Fruit fly (Drosophila melanogaster) whole organism, embryonic: Measurements from ENCODE around the gene lili.
A peak's percentile ranks its signal among the peaks of the same experiment; 100 is the strongest.

Experiments
- BtbVII ChIP-seq: fragments of 200-800 bp; sonication (Bioruptor generic); optimal IDR thresholded peaks from 3 replicates; lab custom pipeline; 2017; ENCODE audit warnings: missing biosample characterization, mild to moderate bottlenecking, missing genetic modification characterization
- CG10147 ChIP-seq: fragments of 200-800 bp; sonication (Bioruptor generic); optimal IDR thresholded peaks from 2 replicates; lab custom pipeline; 2019; ENCODE audit warnings: missing biosample characterization, mild to moderate bottlenecking, missing genetic modification characterization, moderate library complexity
- CG10267 ChIP-seq: fragments of 200-800 bp; sonication (Bioruptor generic); optimal IDR thresholded peaks from 2 replicates; lab custom pipeline; 2018; ENCODE audit warnings: missing biosample characterization, mild to moderate bottlenecking, missing genetic modification characterization, moderate library complexity
- CG10274 ChIP-seq: fragments of 200-800 bp; sonication (Bioruptor generic); optimal IDR thresholded peaks from 3 replicates; lab custom pipeline; 2017; ENCODE audit warnings: missing biosample characterization, mild to moderate bottlenecking, missing genetic modification characterization
- CG12236 ChIP-seq: fragments of 200-800 bp; sonication (Bioruptor generic); optimal IDR thresholded peaks from 2 replicates; lab custom pipeline; 2016; ENCODE audit warnings: missing biosample characterization, missing genetic modification characterization
- CG12659 ChIP-seq: fragments of 200-800 bp; sonication (Bioruptor generic); optimal IDR thresholded peaks from 3 replicates; lab custom pipeline; 2017; ENCODE audit warnings: mild to moderate bottlenecking, missing biosample characterization, missing genetic modification reagents, missing genetic modification characterization
- CG15269 ChIP-seq: fragments of 200-800 bp; sonication (Bioruptor generic); optimal IDR thresholded peaks from 2 replicates; lab custom pipeline; 2018; ENCODE audit warnings: missing biosample characterization, mild to moderate bottlenecking, missing genetic modification characterization, moderate library complexity
- CG15479 ChIP-seq: fragments of 200-800 bp; sonication (Bioruptor generic); optimal IDR thresholded peaks from 3 replicates; lab custom pipeline; 2019; ENCODE audit warnings: missing biosample characterization, mild to moderate bottlenecking, missing genetic modification characterization, moderate library complexity
- CG17186 ChIP-seq: fragments of 200-800 bp; sonication (Bioruptor generic); optimal IDR thresholded peaks from 3 replicates; lab custom pipeline; 2017; ENCODE audit warnings: missing biosample characterization, missing genetic modification reagents, missing genetic modification characterization
- CG17568 ChIP-seq: fragments of 200-800 bp; sonication (Bioruptor generic); optimal IDR thresholded peaks from 2 replicates; lab custom pipeline; 2018; ENCODE audit warnings: missing biosample characterization, mild to moderate bottlenecking, missing genetic modification characterization, moderate library complexity
- CG17612 ChIP-seq: fragments of 200-800 bp; sonication (Bioruptor generic); IDR thresholded peaks from 2 replicates; pipeline ENCODE4 v1.3.6; 2022; ENCODE audit warnings: missing biosample characterization, missing genetic modification characterization
- CG17829 ChIP-seq: fragments of 200-800 bp; optimal IDR thresholded peaks from 2 replicates; lab custom pipeline; 2019; ENCODE audit warnings: missing biosample characterization, mild to moderate bottlenecking, missing genetic modification characterization, moderate library complexity
- CG2129 ChIP-seq: fragments of 200-800 bp; sonication (Bioruptor generic); IDR thresholded peaks from 2 replicates; pipeline ENCODE4 v1.3.6; 2022; ENCODE audit warnings: missing biosample characterization, missing genetic modification characterization; ENCODE audit not compliant: partially characterized antibody
- CG31388 ChIP-seq: fragments of 200-800 bp; sonication (Bioruptor generic); optimal IDR thresholded peaks from 2 replicates; lab custom pipeline; 2016; ENCODE audit warnings: missing biosample characterization, missing genetic modification characterization
- CG33557 ChIP-seq: fragments of 200-800 bp; sonication (Bioruptor generic); optimal IDR thresholded peaks from 2 replicates; lab custom pipeline; 2019; ENCODE audit warnings: missing biosample characterization, mild to moderate bottlenecking, missing genetic modification characterization, moderate library complexity
- CG3838 ChIP-seq: fragments of 200-800 bp; sonication (Bioruptor generic); optimal IDR thresholded peaks from 3 replicates; lab custom pipeline; 2016; ENCODE audit warnings: missing biosample characterization, missing genetic modification characterization
- CG4360 ChIP-seq: fragments of 200-800 bp; sonication (Bioruptor generic); IDR thresholded peaks from 2 replicates; pipeline ENCODE4 v1.3.6; 2022; ENCODE audit warnings: missing biosample characterization, missing genetic modification characterization
- CG4707 ChIP-seq: fragments of 200-800 bp; sonication (Bioruptor generic); optimal IDR thresholded peaks from 2 replicates; lab custom pipeline; 2018; ENCODE audit warnings: missing biosample characterization, mild to moderate bottlenecking, missing genetic modification characterization, moderate library complexity
- CG4854 ChIP-seq: fragments of 200-800 bp; sonication (Bioruptor generic); optimal IDR thresholded peaks from 2 replicates; lab custom pipeline; 2016; ENCODE audit warnings: missing biosample characterization, missing genetic modification characterization, inconsistent platforms
- CG6254 ChIP-seq: fragments of 200-800 bp; sonication (Bioruptor generic); optimal IDR thresholded peaks from 3 replicates; lab custom pipeline; 2017; ENCODE audit warnings: mild to moderate bottlenecking, missing biosample characterization, missing genetic modification reagents, missing genetic modification characterization
- CG6765 ChIP-seq: fragments of 200-800 bp; sonication (Bioruptor generic); optimal IDR thresholded peaks from 3 replicates; lab custom pipeline; 2017; ENCODE audit warnings: missing biosample characterization, mild to moderate bottlenecking, missing genetic modification characterization
- CG9727 ChIP-seq: fragments of 200-800 bp; sonication (Bioruptor generic); optimal IDR thresholded peaks from 3 replicates; lab custom pipeline; 2017; ENCODE audit warnings: missing biosample characterization, mild to moderate bottlenecking, missing genetic modification characterization
- Dek ChIP-seq: fragments of 200-800 bp; sonication (Bioruptor generic); optimal IDR thresholded peaks from 3 replicates; lab custom pipeline; 2019; ENCODE audit warnings: missing biosample characterization, mild to moderate bottlenecking, missing genetic modification characterization, moderate library complexity
- Dfd ChIP-seq, 2 experiments: fragments of >200 bp; optimal IDR thresholded peaks; 2 replicates each; lab custom pipeline; 2017; ENCODE audit warnings: missing biosample characterization in 2 of 2, missing genetic modification characterization in 2 of 2
- HHEX ChIP-seq: fragments of 200-800 bp; sonication (Bioruptor generic); optimal IDR thresholded peaks from 3 replicates; lab custom pipeline; 2017; ENCODE audit warnings: missing biosample characterization, mild to moderate bottlenecking, missing genetic modification characterization, missing genetic modification reagents
- HmgZ ChIP-seq: fragments of 200-800 bp; sonication (Bioruptor generic); optimal IDR thresholded peaks from 2 replicates; lab custom pipeline; 2018; ENCODE audit warnings: missing biosample characterization, mild to moderate bottlenecking, missing genetic modification characterization
- NC2β ChIP-seq: fragments of 200-800 bp; sonication (Bioruptor generic); optimal IDR thresholded peaks from 2 replicates; lab custom pipeline; 2016; ENCODE audit warnings: missing biosample characterization, missing genetic modification characterization
- Sin3A ChIP-seq: fragments of >200 bp; optimal IDR thresholded peaks from 2 replicates; lab custom pipeline; 2018
- ase ChIP-seq: fragments of 200-800 bp; sonication (Bioruptor generic); IDR thresholded peaks from 3 replicates; pipeline ENCODE4 v1.3.6; 2022; ENCODE audit warnings: missing biosample characterization, missing genetic modification characterization
- bowl ChIP-seq: fragments of 200-800 bp; sonication (Bioruptor generic); IDR thresholded peaks from 2 replicates; pipeline ENCODE4 v1.3.6; 2022; ENCODE audit warnings: missing biosample characterization, missing genetic modification characterization
- eve ChIP-seq, 2 experiments: fragments of >200 bp; optimal IDR thresholded peaks; 2 replicates each; lab custom pipeline; 2017; ENCODE audit warnings: missing biosample characterization in 2 of 2, missing genetic modification characterization in 2 of 2
- exex ChIP-seq: fragments of 200-800 bp; sonication (Bioruptor generic); optimal IDR thresholded peaks from 4 replicates; lab custom pipeline; 2018; ENCODE audit warnings: missing biosample characterization, mild to moderate bottlenecking, missing genetic modification characterization, moderate library complexity
- eyg ChIP-seq: fragments of 200-800 bp; sonication (Bioruptor generic); optimal IDR thresholded peaks from 3 replicates; lab custom pipeline; 2016; ENCODE audit warnings: missing biosample characterization, missing genetic modification characterization
- ftz-f1 ChIP-seq: fragments of 200-800 bp; sonication (Bioruptor generic); optimal IDR thresholded peaks from 2 replicates; lab custom pipeline; 2016; ENCODE audit warnings: missing biosample characterization, missing genetic modification characterization
- hkb ChIP-seq, 2 experiments: fragments of 200-800 bp in 1 of 2; fragments of >200 bp in 1 of 2; sonication (Bioruptor generic) in 1 of 2; IDR thresholded peaks in 1 of 2; optimal IDR thresholded peaks in 1 of 2; 2 replicates each; pipeline versions ENCODE4 v1.3.6 to Lab custom; 2017 to 2022; ENCODE audit warnings: missing biosample characterization in 1 of 2, missing genetic modification characterization in 1 of 2
- hth ChIP-seq: fragments of >200 bp; optimal IDR thresholded peaks from 2 replicates; lab custom pipeline; 2017; ENCODE audit warnings: inconsistent platforms
- lbe ChIP-seq: fragments of 200-800 bp; sonication (Bioruptor generic); optimal IDR thresholded peaks from 2 replicates; lab custom pipeline; 2016; ENCODE audit warnings: missing biosample characterization, mild to moderate bottlenecking, missing genetic modification characterization
- lola ChIP-seq, 3 experiments: fragments of >200 bp in 2 of 3; fragments of 200-800 bp in 1 of 3; sonication (Bioruptor generic) in 1 of 3; optimal IDR thresholded peaks; 2 replicates each; lab custom pipeline; 2017 to 2019; ENCODE audit warnings: missing biosample characterization in 3 of 3, missing genetic modification characterization in 3 of 3, mild to moderate bottlenecking in 1 of 3, moderate library complexity in 1 of 3
- oc ChIP-seq: fragments of 200-800 bp; sonication (Bioruptor generic); optimal IDR thresholded peaks from 2 replicates; lab custom pipeline; 2018; ENCODE audit warnings: missing biosample characterization, mild to moderate bottlenecking, missing genetic modification characterization, moderate library complexity
- repo ChIP-seq: fragments of 200-800 bp; sonication (Bioruptor generic); optimal IDR thresholded peaks from 2 replicates; lab custom pipeline; 2016; ENCODE audit warnings: missing biosample characterization, missing genetic modification characterization
- run ChIP-seq: fragments of 200-800 bp; sonication (Bioruptor generic); optimal IDR thresholded peaks from 3 replicates; lab custom pipeline; 2018; ENCODE audit warnings: missing biosample characterization, mild to moderate bottlenecking, missing genetic modification characterization
- schlank ChIP-seq: fragments of 200-800 bp; sonication (Bioruptor generic); optimal IDR thresholded peaks from 2 replicates; lab custom pipeline; 2018; ENCODE audit warnings: missing biosample characterization, mild to moderate bottlenecking, missing genetic modification characterization
- sd ChIP-seq: fragments of 200-800 bp; sonication (Bioruptor generic); optimal IDR thresholded peaks from 3 replicates; lab custom pipeline; 2018; ENCODE audit warnings: missing biosample characterization, mild to moderate bottlenecking, missing genetic modification characterization, moderate library complexity
- sens ChIP-seq: fragments of 200-800 bp; sonication (Bioruptor generic); peaks from one replicate; lab custom pipeline; 2016; ENCODE audit warnings: missing biosample characterization, missing genetic modification characterization
- sens-2 ChIP-seq: fragments of 200-800 bp; sonication (Bioruptor generic); IDR thresholded peaks from 2 replicates; pipeline ENCODE4 v1.3.6; 2022; ENCODE audit warnings: missing biosample characterization, missing genetic modification characterization
- so ChIP-seq: fragments of 200-800 bp; sonication (Bioruptor generic); IDR thresholded peaks from 3 replicates; pipeline ENCODE4 v1.3.6; 2022; ENCODE audit warnings: missing biosample characterization, missing genetic modification characterization
- sr ChIP-seq: fragments of 200-800 bp; sonication (Bioruptor generic); IDR thresholded peaks from 3 replicates; pipeline ENCODE4 v1.3.6; 2022; ENCODE audit warnings: missing biosample characterization, missing genetic modification characterization
- sug ChIP-seq: fragments of 200-800 bp; optimal IDR thresholded peaks from 2 replicates; lab custom pipeline; 2019; ENCODE audit warnings: missing biosample characterization, mild to moderate bottlenecking, missing genetic modification characterization, moderate library complexity
- wdn ChIP-seq: fragments of 200-800 bp; sonication (Bioruptor generic); IDR thresholded peaks from 2 replicates; pipeline ENCODE4 v1.3.6; 2022; ENCODE audit warnings: missing biosample characterization, missing genetic modification characterization
- wor ChIP-seq: fragments of 200-800 bp; sonication (Bioruptor generic); IDR thresholded peaks from 2 replicates; pipeline ENCODE4 v1.3.6; 2022; ENCODE audit warnings: missing biosample characterization, missing genetic modification characterization

Gene lili

dm6 chr3R:24809576-24810279 is 4.1 kb downstream of the lili start (continued):
- no peak for TF ChIP-seq Dfd (GFP tag; optimal IDR thresholded peaks at IDR 0.05; lab: Kevin White, UChicago)
- no peak for TF ChIP-seq CG4360
- TF ChIP-seq HHEX (GFP tag; lab: Kevin White, UChicago), result peak; percentile 67
- TF ChIP-seq CG17568 (GFP tag; lab: Kevin White, UChicago), result no peak
- TF ChIP-seq CG4854 (GFP tag; lab: Kevin White, UChicago), result peak; percentile 63
- no peak for TF ChIP-seq lbe (GFP tag; lab: Kevin White, UChicago)
- TF ChIP-seq sr (GFP tag; lab: Robert Waterston, UW), result peak; percentile 29; the same call in 1 of the 3 replicates
- TF ChIP-seq sd (tag; lab: Kevin White, UChicago), result peak; percentile 17
- peak in 1 of 3 experiments; percentile 2 for TF ChIP-seq lola (GFP tag; optimal IDR thresholded peaks at IDR 0.05; lab: Kevin White, UChicago)
- TF ChIP-seq bowl (GFP tag; lab: Robert Waterston, UW), result no peak
- peak; percentile 94 for TF ChIP-seq sens
- TF ChIP-seq sens-2 (GFP tag; lab: Robert Waterston, UW), result no peak
- peak; percentile 65 for TF ChIP-seq CG33557 (GFP tag; lab: Kevin White, UChicago)
- TF ChIP-seq so, result no peak
- peak; percentile 2 for TF ChIP-seq CG10267 (tag; lab: Kevin White, UChicago)
- TF ChIP-seq CG31388, result no peak
- TF ChIP-seq CG9727 (GFP tag; lab: Kevin White, UChicago), result peak; percentile 47
- TF ChIP-seq schlank (tag; lab: Kevin White, UChicago), result peak; percentile 43
- no peak for TF ChIP-seq CG2129
- TF ChIP-seq hth (lab: Kevin White, UChicago), result no peak
- TF ChIP-seq sug (tag; lab: Kevin White, UChicago), result peak; percentile 44
- TF ChIP-seq repo (GFP tag; lab: Kevin White, UChicago), result no peak
- peak; percentile 54 for TF ChIP-seq CG4707 (GFP tag; lab: Kevin White, UChicago)
- TF ChIP-seq ftz-f1 (GFP tag; lab: Kevin White, UChicago), result no peak
- no peak for TF ChIP-seq oc (tag; lab: Kevin White, UChicago)
- peak; percentile 14 for TF ChIP-seq eyg
- TF ChIP-seq CG12659 (GFP tag; lab: Kevin White, UChicago), result peak; percentile 38
- peak; percentile 69 for TF ChIP-seq CG6765
- no peak for TF ChIP-seq CG17829 (tag; lab: Kevin White, UChicago)
- no peak for TF ChIP-seq wor (GFP tag; lab: Robert Waterston, UW)
- no peak for TF ChIP-seq CG15479 (GFP tag; lab: Kevin White, UChicago)
- TF ChIP-seq run (tag; lab: Kevin White, UChicago), result peak; percentile 52
- peak; percentile 26 for TF ChIP-seq HmgZ (tag; lab: Kevin White, UChicago)
- TF ChIP-seq CG17186 (GFP tag; lab: Kevin White, UChicago), result no peak
- peak; percentile 41 for TF ChIP-seq CG12236 (GFP tag; lab: Kevin White, UChicago)
- TF ChIP-seq hkb (optimal IDR thresholded peaks at IDR 0.05; lab: Kevin White, UChicago), result no peak
- TF ChIP-seq hkb (GFP tag; IDR thresholded peaks at IDR 0.05; lab: Robert Waterston, UW), result peak; percentile 33; the same call in 1 of the 2 replicates
- peak; percentile 90 for TF ChIP-seq exex (tag; lab: Kevin White, UChicago)
- TF ChIP-seq CG10147 (GFP tag; lab: Kevin White, UChicago), result peak; percentile 39
- no peak for TF ChIP-seq Sin3A (lab: Kevin White, UChicago)
- TF ChIP-seq CG3838 (GFP tag; lab: Kevin White, UChicago), result peak; percentile 37
- TF ChIP-seq CG10274, result peak; percentile 25
- no peak for TF ChIP-seq wdn
- no peak for TF ChIP-seq NC2β (GFP tag; lab: Kevin White, UChicago)
- TF ChIP-seq CG17612 (GFP tag; lab: Robert Waterston, UW), result no peak
- TF ChIP-seq ase (GFP tag; lab: Robert Waterston, UW), result no peak
- peak; percentile 27 for TF ChIP-seq CG6254 (GFP tag; lab: Kevin White, UChicago)
- no peak for TF ChIP-seq CG15269 (tag; lab: Kevin White, UChicago)
- no peak for TF ChIP-seq eve (GFP tag; optimal IDR thresholded peaks at IDR 0.05; lab: Kevin White, UChicago)
- peak; percentile 16 for TF ChIP-seq Dek (tag; lab: Kevin White, UChicago)
- TF ChIP-seq BtbVII (GFP tag; lab: Kevin White, UChicago), result peak; percentile 82
